Worm (Caenorhabditis elegans): Measurements from ENCODE around the gene srb-3.

srb-3 gene

DNA sequence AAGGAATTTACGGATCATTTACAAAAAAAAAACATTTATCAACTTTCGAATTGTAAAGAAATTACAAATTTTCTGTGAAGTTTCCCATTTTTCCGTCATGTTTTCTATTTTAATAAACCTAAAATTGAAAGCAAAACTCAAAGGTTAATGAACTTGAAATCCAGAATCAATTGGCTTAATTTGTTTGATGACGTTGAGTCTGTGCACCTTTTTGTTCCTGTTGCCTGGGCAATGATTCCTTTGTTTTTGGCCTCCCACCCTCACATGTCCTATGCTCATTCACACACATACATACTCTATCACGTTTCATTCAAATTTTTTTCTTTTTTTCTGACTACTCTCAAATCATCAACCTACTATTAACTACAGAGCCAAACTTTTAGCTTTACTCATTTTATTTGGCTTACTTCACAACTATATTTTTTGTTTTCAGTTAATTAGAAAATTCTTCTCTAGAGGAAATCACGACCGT, 30.3 kb downstream of the srb-3 start, which contains the start of gene F58A6.2:
Gene F58A6.2 (plus strand): TSS at position 422 of the 472 bp plus-strand sequence.
- no peak for TF ChIP-seq zag-1 (tag; optimal IDR thresholded peaks at IDR 0.05)
- TF ChIP-seq dmd-9 (GFP tag; IDR thresholded peaks at IDR 0.05), result no peak
- no peak for TF ChIP-seq nhr-237 (tag; optimal IDR thresholded peaks at IDR 0.05)
- TF ChIP-seq egl-27 (tag; optimal IDR thresholded peaks at IDR 0.05), result no peak
- TF ChIP-seq aha-1 (tag), result peak; percentile 59

DNA sequence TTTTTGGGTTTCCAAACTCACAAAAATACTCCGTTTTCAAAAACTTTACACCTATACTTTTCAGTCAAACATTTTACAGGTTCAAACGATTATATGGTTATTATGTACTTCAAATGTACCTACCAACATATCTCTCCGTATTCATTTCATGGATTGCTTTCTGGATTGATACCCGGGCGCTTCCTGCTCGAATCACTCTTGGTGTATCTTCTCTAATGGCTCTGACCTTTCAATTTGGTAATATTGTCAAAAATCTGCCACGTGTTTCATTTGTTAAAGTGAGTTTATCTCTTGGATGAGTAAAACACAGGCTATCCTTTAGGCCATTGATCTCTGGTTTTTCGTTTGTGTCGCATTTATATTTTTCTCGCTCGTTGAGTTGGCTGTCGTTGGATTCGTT, 34.8 kb downstream of the srb-3 start:
- TF ChIP-seq unc-62 (GFP tag; optimal IDR thresholded peaks at IDR 0.05 in 1 of 2) (peak in 1 of 2 experiments; percentile 90), unc-62 (tag; optimal IDR thresholded peaks at IDR 0.05) (no peak), lin-13 (GFP tag; optimal IDR thresholded peaks at IDR 0.05) (no peak)

DNA sequence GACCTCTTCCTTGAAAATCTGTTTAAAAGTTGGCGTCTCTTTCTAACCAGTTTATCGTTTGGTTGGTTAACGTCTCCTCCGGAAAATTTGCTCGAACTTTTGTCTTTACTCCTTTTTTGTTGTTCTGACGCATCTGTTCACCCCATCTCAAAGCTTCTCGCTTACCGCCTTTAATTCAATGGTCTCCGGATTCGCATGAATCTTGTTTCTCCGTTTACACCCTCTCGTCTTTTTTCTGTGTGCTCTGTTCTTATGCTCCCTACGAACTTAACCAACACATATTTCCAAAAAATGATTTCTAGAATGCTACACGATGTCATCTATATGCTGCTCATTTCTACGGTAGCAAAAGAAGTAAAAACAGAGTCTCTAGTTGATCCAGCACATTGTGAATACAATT, 36.6 kb downstream of the srb-3 start, which contains the start of gene lgc-56:
Gene lgc-56 (plus strand): TSS at position 301 of the 400 bp plus-strand sequence.
- TF ChIP-seq unc-62 (GFP tag; optimal IDR thresholded peaks at IDR 0.05 in 1 of 2), result peak in 1 of 2 experiments; percentile 22
- TF ChIP-seq unc-62 (tag; optimal IDR thresholded peaks at IDR 0.05), result no peak
- TF ChIP-seq nhr-48 (tag; optimal IDR thresholded peaks at IDR 0.05), result no peak

DNA sequence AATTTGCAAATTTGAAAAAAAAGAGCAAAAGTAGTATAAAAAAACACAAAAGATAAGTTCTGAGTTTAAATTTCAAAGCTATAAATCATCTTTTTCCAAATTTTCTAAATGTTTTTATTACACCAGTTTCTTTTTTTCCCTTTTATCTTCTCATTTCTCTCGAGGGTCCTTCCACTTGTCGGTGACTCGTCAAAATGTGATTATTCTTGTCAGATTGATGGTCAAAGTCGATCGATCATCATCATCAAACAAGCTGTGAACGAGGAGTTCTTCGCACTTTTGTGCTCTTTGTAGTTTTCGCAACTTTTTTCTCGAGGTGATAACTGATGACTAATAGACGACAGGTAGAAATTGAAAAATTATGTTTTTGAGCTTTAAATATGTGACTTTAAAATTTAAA, 46.0 kb downstream of the srb-3 start:
- TF ChIP-seq nhr-48 (tag; optimal IDR thresholded peaks at IDR 0.05) (no peak), gei-8 (GFP tag; optimal IDR thresholded peaks at IDR 0.05) (no peak), ceh-20 (GFP tag; IDR thresholded peaks at IDR 0.05) (peak; percentile 90; the same call in 1 of the 2 replicates), zfp-2 (tag; optimal IDR thresholded peaks at IDR 0.05) (no peak)

DNA sequence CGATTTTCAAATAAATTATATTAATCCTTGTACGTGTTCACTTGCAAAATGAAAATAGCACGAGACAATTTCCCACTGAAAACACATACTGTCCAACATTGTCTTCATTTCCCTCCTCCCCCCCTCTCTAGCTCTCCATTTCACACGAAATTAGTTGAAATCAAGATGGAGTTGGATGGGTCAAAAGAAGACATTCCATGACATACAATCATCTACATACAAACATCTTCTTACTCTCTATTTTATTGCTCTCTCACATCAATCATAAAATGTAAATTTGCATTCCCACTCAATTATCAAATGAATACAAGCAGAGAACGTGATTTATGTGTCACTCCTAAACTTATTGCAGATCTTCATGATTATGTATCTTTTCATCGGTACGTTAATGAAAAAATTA, 50.9 kb downstream of the srb-3 start, which contains the start of gene srsy-1:
Gene srsy-1 (plus strand): TSS at position 301 of the 400 bp plus-strand sequence.
- no peak for TF ChIP-seq nhr-237 (tag; optimal IDR thresholded peaks at IDR 0.05)
- TF ChIP-seq Y48G9A.11 (GFP tag; IDR thresholded peaks at IDR 0.05), result no peak
- TF ChIP-seq daf-19 (GFP tag; conservative IDR thresholded peaks at IDR 0.05), result no peak
- TF ChIP-seq ama-1 (optimal IDR thresholded peaks at IDR 0.05), result no peak
- TF ChIP-seq tra-1 (GFP tag; IDR thresholded peaks at IDR 0.05), result no peak
- TF ChIP-seq hif-1 (tag; optimal IDR thresholded peaks at IDR 0.05), result no peak
- no peak for TF ChIP-seq ceh-82 (tag; optimal IDR thresholded peaks at IDR 0.05)
- TF ChIP-seq nhr-111 (GFP tag; optimal IDR thresholded peaks at IDR 0.05), result no peak
- TF ChIP-seq ztf-7 (tag; optimal IDR thresholded peaks at IDR 0.05), result no peak
- TF ChIP-seq dmd-8 (GFP tag; IDR thresholded peaks at IDR 0.05), result no peak
- no peak for TF ChIP-seq D1046.2 (GFP tag; IDR thresholded peaks at IDR 0.05)
- TF ChIP-seq ceh-28 (tag; optimal IDR thresholded peaks at IDR 0.05), result no peak
- TF ChIP-seq ceh-32 (tag; optimal IDR thresholded peaks at IDR 0.05; ENCODE audit: poor library complexity), result no peak

All from whole organism, L4 larva.